Fruit fly (Drosophila melanogaster): ENCODE results near the gene strat.

strat gene

DNA sequence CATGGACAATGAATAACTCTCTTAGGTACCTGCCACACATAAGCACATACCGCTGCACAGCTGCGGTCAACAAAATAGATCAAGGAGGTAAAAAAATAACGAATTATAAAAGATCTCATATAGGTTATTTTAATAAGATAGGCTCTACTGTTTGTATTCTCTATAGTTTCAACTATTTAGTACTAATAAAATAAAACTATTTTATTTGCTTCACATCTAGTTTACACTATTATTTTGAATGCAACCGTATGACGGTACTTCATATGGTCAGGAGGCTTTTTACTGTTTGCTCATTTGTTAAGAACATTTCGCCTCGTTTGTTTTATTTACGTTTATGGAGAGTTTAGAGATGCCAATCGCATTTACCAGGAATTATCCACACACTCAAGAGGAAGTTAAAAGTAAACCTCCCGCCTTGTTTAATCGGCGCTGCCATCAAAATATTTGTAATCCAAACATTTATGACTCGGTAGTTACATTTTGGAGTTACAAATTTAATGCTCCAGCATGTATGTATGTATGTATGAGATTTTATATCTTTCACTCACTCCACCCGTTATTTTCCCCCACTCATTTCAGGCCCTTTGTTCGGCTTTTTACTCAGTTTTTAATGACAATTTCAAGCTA is 45.1 kb upstream of the strat start (continued):
- no peak for TF ChIP-seq cwo (GFP tag; optimal IDR thresholded peaks at IDR 0.05)
- TF ChIP-seq gro (GFP tag; optimal IDR thresholded peaks at IDR 0.05) = no peak
- peak; percentile 96 for TF ChIP-seq CG11696 (GFP tag; IDR thresholded peaks at IDR 0.05)
- TF ChIP-seq CG12299 (tag; optimal IDR thresholded peaks at IDR 0.05) = peak; percentile 29
- peak; percentile 55; the same call in 2 of the 3 replicates for TF ChIP-seq tgo (GFP tag; IDR thresholded peaks at IDR 0.05)
- TF ChIP-seq Bdp1 (GFP tag; optimal IDR thresholded peaks at IDR 0.05) = no peak
- TF ChIP-seq ash1 (GFP tag; optimal IDR thresholded peaks at IDR 0.05) = no peak
- TF ChIP-seq CG12071 (GFP tag; optimal IDR thresholded peaks at IDR 0.05) = no peak
- peak; percentile 57 for TF ChIP-seq CG10147 (GFP tag; optimal IDR thresholded peaks at IDR 0.05)
- TF ChIP-seq vfl (GFP tag; optimal IDR thresholded peaks at IDR 0.05) = no peak
- TF ChIP-seq ro (GFP tag; IDR thresholded peaks at IDR 0.05) = no peak
- TF ChIP-seq D19B (GFP tag; optimal IDR thresholded peaks at IDR 0.05) = peak; percentile 21
- no peak for TF ChIP-seq CG11398 (GFP tag; optimal IDR thresholded peaks at IDR 0.05)
- no peak for TF ChIP-seq CG1792 (GFP tag; optimal IDR thresholded peaks at IDR 0.05)
- TF ChIP-seq CG17328 (GFP tag; IDR thresholded peaks at IDR 0.05) = peak; percentile 71
- TF ChIP-seq ken (GFP tag; IDR thresholded peaks at IDR 0.05) = peak; percentile 34; the same call in 1 of the 3 replicates
- no peak for TF ChIP-seq NFAT (GFP tag; IDR thresholded peaks at IDR 0.05)
- peak; percentile 42 for TF ChIP-seq CG10462 (GFP tag; optimal IDR thresholded peaks at IDR 0.05)
- no peak for TF ChIP-seq Nf-YC (tag; optimal IDR thresholded peaks at IDR 0.05)
- no peak for TF ChIP-seq Dip3 (GFP tag; optimal IDR thresholded peaks at IDR 0.05)
- TF ChIP-seq CG12744 (GFP tag; optimal IDR thresholded peaks at IDR 0.05) = peak; percentile 38
- no peak for TF ChIP-seq HLH4C (GFP tag; IDR thresholded peaks at IDR 0.05; ENCODE audit: partially characterized antibody)
- no peak for TF ChIP-seq dm (GFP tag; optimal IDR thresholded peaks at IDR 0.05)
- peak; percentile 70 for TF ChIP-seq CG30403 (GFP tag; optimal IDR thresholded peaks at IDR 0.05)
- no peak for TF ChIP-seq ham (GFP tag; IDR thresholded peaks at IDR 0.05)
- TF ChIP-seq CG4328 (GFP tag; optimal IDR thresholded peaks at IDR 0.05) = no peak
- peak; percentile 67 for TF ChIP-seq Hsf (GFP tag; optimal IDR thresholded peaks at IDR 0.05)
- TF ChIP-seq gsb-n (tag; optimal IDR thresholded peaks at IDR 0.05) = peak; percentile 84
- peak; percentile 94 for TF ChIP-seq sens (GFP tag)
- TF ChIP-seq fu2 (GFP tag; optimal IDR thresholded peaks at IDR 0.05) = no peak
- peak; percentile 60 for TF ChIP-seq slbo (GFP tag; IDR thresholded peaks at IDR 0.05)
- no peak for TF ChIP-seq Bgb (GFP tag; IDR thresholded peaks at IDR 0.05; ENCODE audit: partially characterized antibody)
- no peak for TF ChIP-seq Dll (GFP tag; IDR thresholded peaks at IDR 0.05; ENCODE audit: partially characterized antibody)
- peak; percentile 54 for TF ChIP-seq CG10959 (GFP tag; IDR thresholded peaks at IDR 0.05)
- TF ChIP-seq usp (GFP tag; optimal IDR thresholded peaks at IDR 0.05) = no peak
- peak; percentile 90 for TF ChIP-seq zen (tag; optimal IDR thresholded peaks at IDR 0.05)
- peak; percentile 67 for TF ChIP-seq lab (GFP tag; optimal IDR thresholded peaks at IDR 0.05)
- TF ChIP-seq CG9797 (GFP tag; optimal IDR thresholded peaks at IDR 0.05) = no peak
- TF ChIP-seq dmrt11E (tag; optimal IDR thresholded peaks at IDR 0.05) = peak; percentile 88
- TF ChIP-seq CG4617 (GFP tag; optimal IDR thresholded peaks at IDR 0.05; ENCODE audit: borderline replicate concordance) = no peak
- TF ChIP-seq H15 (GFP tag; IDR thresholded peaks at IDR 0.05) = 0 out of 3 replicates have a peak, but pooled peaks have one; percentile 49
- TF ChIP-seq CrebB (tag; optimal IDR thresholded peaks at IDR 0.05) = no peak
- TF ChIP-seq NfI (GFP tag; optimal IDR thresholded peaks at IDR 0.05) = peak; percentile 38
- no peak for TF ChIP-seq jigr1 (GFP tag; IDR thresholded peaks at IDR 0.05)
- no peak for TF ChIP-seq CG11085 (GFP tag; IDR thresholded peaks at IDR 0.05)
- TF ChIP-seq NC2β (GFP tag; optimal IDR thresholded peaks at IDR 0.05) = peak; percentile 35
- TF ChIP-seq CG4404 (GFP tag; IDR thresholded peaks at IDR 0.05) = peak; percentile 68
- no peak for TF ChIP-seq Dip2 (GFP tag; IDR thresholded peaks at IDR 0.05)
- peak in 1 of 2 experiments; percentile 17 for TF ChIP-seq Hr78 (GFP tag; optimal IDR thresholded peaks at IDR 0.05)
- TF ChIP-seq CG6254 (GFP tag; optimal IDR thresholded peaks at IDR 0.05) = peak; percentile 68

All from whole organism, embryonic.